Worm (Caenorhabditis elegans): ENCODE results near the gene F25A2.1.

Gene F25A2.1

ce11 chrV:1206971-1207370 lies 27.6 kb downstream of the F25A2.1 start, which contains the start of gene Y50D4A.5:
Gene Y50D4A.5 (plus strand): TSS chrV:1207307.
- TF ChIP-seq dao-5 (tag; optimal IDR thresholded peaks at IDR 0.05) (no peak), W03F9.2 (tag; optimal IDR thresholded peaks at IDR 0.05) (no peak), him-1 (tag; optimal IDR thresholded peaks at IDR 0.05) (no peak)

ce11 chrV:1207589-1207988 lies 28.2 kb downstream of the F25A2.1 start, which contains the start of gene Y50D4A.1:
Gene Y50D4A.1 (plus strand): TSS chrV:1207889.
- TF ChIP-seq W03F9.2 (tag; optimal IDR thresholded peaks at IDR 0.05): no peak

ce11 chrV:1220509-1220908 lies 41.1 kb downstream of the F25A2.1 start, which contains the start of gene Y50D4A.10:
Gene Y50D4A.10 (minus strand): TSS chrV:1220565.
- TF ChIP-seq dao-5 (tag; optimal IDR thresholded peaks at IDR 0.05) (no peak), him-1 (tag; optimal IDR thresholded peaks at IDR 0.05) (no peak), W03F9.2 (tag; optimal IDR thresholded peaks at IDR 0.05) (no peak)

ce11 chrV:1223559-1223958 lies 44.2 kb downstream of the F25A2.1 start:
- no peak for TF ChIP-seq W03F9.2 (tag; optimal IDR thresholded peaks at IDR 0.05)

ce11 chrV:1226239-1226638 lies 46.9 kb downstream of the F25A2.1 start:
- TF ChIP-seq W03F9.2 (tag; optimal IDR thresholded peaks at IDR 0.05): no peak
- TF ChIP-seq him-1 (tag; optimal IDR thresholded peaks at IDR 0.05): no peak
- no peak for TF ChIP-seq dao-5 (tag; optimal IDR thresholded peaks at IDR 0.05)

ce11 chrV:1227756-1228665 lies 48.6 kb downstream of the F25A2.1 start:
- TF ChIP-seq dao-5 (tag; optimal IDR thresholded peaks at IDR 0.05): no peak
- TF ChIP-seq him-1 (tag; optimal IDR thresholded peaks at IDR 0.05): no peak
- no peak for TF ChIP-seq W03F9.2 (tag; optimal IDR thresholded peaks at IDR 0.05)

ce11 chrV:1228884-1229662 lies 49.7 kb downstream of the F25A2.1 start:
- TF ChIP-seq dao-5 (tag; optimal IDR thresholded peaks at IDR 0.05): no peak
- no peak for TF ChIP-seq W03F9.2 (tag; optimal IDR thresholded peaks at IDR 0.05)
- TF ChIP-seq him-1 (tag; optimal IDR thresholded peaks at IDR 0.05): no peak

ce11 chrV:1230540-1230939 lies 51.2 kb downstream of the F25A2.1 start:
- no peak for TF ChIP-seq him-1 (tag; optimal IDR thresholded peaks at IDR 0.05)
- TF ChIP-seq W03F9.2 (tag; optimal IDR thresholded peaks at IDR 0.05): no peak
- no peak for TF ChIP-seq dao-5 (tag; optimal IDR thresholded peaks at IDR 0.05)

All from whole organism, L4/young adult.